Fruit fly (Drosophila melanogaster) whole organism, embryonic: ENCODE measurements around the gene CG42538.

Source experiments
- Awh ChIP-seq: fragments of 200-800 bp; sonication (Bioruptor generic); IDR thresholded peaks from 2 replicates; pipeline ENCODE4, ENCODE4 v1.3.6; 2022; ENCODE audit warnings: missing biosample characterization, missing genetic modification characterization
- BtbVII ChIP-seq: fragments of 200-800 bp; sonication (Bioruptor generic); optimal IDR thresholded peaks from 3 replicates; lab custom pipeline; 2017; ENCODE audit warnings: missing biosample characterization, mild to moderate bottlenecking, missing genetic modification characterization
- C15 ChIP-seq: fragments of 200-800 bp; sonication (Bioruptor generic); IDR thresholded peaks from 3 replicates; pipeline ENCODE4 v1.3.6; 2022; ENCODE audit warnings: missing biosample characterization, missing genetic modification characterization
- CG10431 ChIP-seq: fragments of 200-800 bp; sonication (Bioruptor generic); optimal IDR thresholded peaks from 3 replicates; lab custom pipeline; 2018; ENCODE audit warnings: missing biosample characterization, mild to moderate bottlenecking, missing genetic modification characterization
- CG11093 ChIP-seq: fragments of 200-800 bp; sonication (Bioruptor generic); IDR thresholded peaks from 3 replicates; pipeline ENCODE4 v1.3.6; 2022; ENCODE audit warnings: missing biosample characterization, missing genetic modification characterization
- CG11696 ChIP-seq: fragments of 200-800 bp; sonication (Bioruptor generic); IDR thresholded peaks from 2 replicates; pipeline ENCODE4 v1.3.6; 2022; ENCODE audit warnings: missing biosample characterization, missing genetic modification characterization
- CG11723 ChIP-seq: fragments of 200-800 bp; sonication (Bioruptor generic); optimal IDR thresholded peaks from 2 replicates; lab custom pipeline; 2017; ENCODE audit warnings: missing biosample characterization, mild to moderate bottlenecking, missing genetic modification characterization
- CG12219 ChIP-seq: fragments of 200-800 bp; sonication (Bioruptor generic); optimal IDR thresholded peaks from 3 replicates; lab custom pipeline; 2018; ENCODE audit warnings: missing biosample characterization, mild to moderate bottlenecking, missing genetic modification characterization
- CG13424 ChIP-seq: fragments of 200-800 bp; sonication (Bioruptor generic); optimal IDR thresholded peaks from 2 replicates; lab custom pipeline; 2019; ENCODE audit warnings: missing biosample characterization, mild to moderate bottlenecking, missing genetic modification characterization, moderate library complexity
- CG14441 ChIP-seq: fragments of 200-800 bp; sonication (Bioruptor generic); IDR thresholded peaks from 2 replicates; pipeline ENCODE4 v1.3.6; 2022; ENCODE audit warnings: missing biosample characterization, missing genetic modification characterization
- CG17385 ChIP-seq: fragments of 200-800 bp; sonication (Bioruptor generic); optimal IDR thresholded peaks from 3 replicates; lab custom pipeline; 2018; ENCODE audit warnings: missing biosample characterization, mild to moderate bottlenecking, missing genetic modification characterization
- CG18599 ChIP-seq: fragments of 200-800 bp; sonication (Bioruptor generic); optimal IDR thresholded peaks from 3 replicates; lab custom pipeline; 2017; ENCODE audit warnings: missing biosample characterization, missing genetic modification characterization, mild to moderate bottlenecking, moderate library complexity, missing genetic modification reagents
- CG2712 ChIP-seq: fragments of 200-800 bp; optimal IDR thresholded peaks from 3 replicates; lab custom pipeline; 2019; ENCODE audit warnings: missing biosample characterization, mild to moderate bottlenecking, missing genetic modification characterization, moderate library complexity
- CG31365 ChIP-seq: fragments of 200-800 bp; sonication (Bioruptor generic); optimal IDR thresholded peaks from 2 replicates; lab custom pipeline; 2018; ENCODE audit warnings: missing biosample characterization, mild to moderate bottlenecking, missing genetic modification characterization
- CG32767 ChIP-seq: fragments of 200-800 bp; sonication (Bioruptor generic); IDR thresholded peaks from 2 replicates; pipeline ENCODE4 v1.3.6; 2022; ENCODE audit warnings: missing biosample characterization, missing genetic modification characterization
- CG3838 ChIP-seq: fragments of 200-800 bp; sonication (Bioruptor generic); optimal IDR thresholded peaks from 3 replicates; lab custom pipeline; 2016; ENCODE audit warnings: missing biosample characterization, missing genetic modification characterization
- CG4424 ChIP-seq: fragments of 200-800 bp; sonication (Bioruptor generic); optimal IDR thresholded peaks from 3 replicates; lab custom pipeline; 2016; ENCODE audit warnings: missing biosample characterization, missing genetic modification characterization
- CG7556 ChIP-seq: fragments of 200-800 bp; sonication (Bioruptor generic); optimal IDR thresholded peaks from 2 replicates; lab custom pipeline; 2017; ENCODE audit warnings: missing biosample characterization, mild to moderate bottlenecking, missing genetic modification characterization
- CG7987 ChIP-seq: fragments of 200-800 bp; sonication (Bioruptor generic); optimal IDR thresholded peaks from 2 replicates; lab custom pipeline; 2018; ENCODE audit warnings: missing biosample characterization, mild to moderate bottlenecking, missing genetic modification characterization, moderate library complexity
- Deaf1 ChIP-seq: fragments of 200-800 bp; optimal IDR thresholded peaks from 3 replicates; lab custom pipeline; 2019; ENCODE audit warnings: missing biosample characterization, mild to moderate bottlenecking, missing genetic modification characterization, moderate library complexity
- Dll ChIP-seq: fragments of 200-800 bp; sonication (Bioruptor generic); IDR thresholded peaks from 4 replicates; pipeline ENCODE4 v1.3.6; 2022; ENCODE audit warnings: missing biosample characterization, missing genetic modification characterization; ENCODE audit not compliant: partially characterized antibody
- Ets97D ChIP-seq: fragments of 200-800 bp; sonication (Bioruptor generic); optimal IDR thresholded peaks from 3 replicates; lab custom pipeline; 2016; ENCODE audit warnings: missing biosample characterization, missing genetic modification characterization
- Fer1 ChIP-seq: fragments of 200-800 bp; sonication (Bioruptor generic); optimal IDR thresholded peaks from 2 replicates; lab custom pipeline; 2017; ENCODE audit warnings: missing biosample characterization, mild to moderate bottlenecking, missing genetic modification characterization
- Kr ChIP-seq: fragments of 200-800 bp; sonication (Bioruptor generic); optimal IDR thresholded peaks from 2 replicates; lab custom pipeline; 2017; ENCODE audit warnings: missing biosample characterization, mild to moderate bottlenecking, missing genetic modification characterization
- MBD-R2 ChIP-seq: fragments of 200-800 bp; sonication (Bioruptor generic); IDR thresholded peaks from 2 replicates; pipeline ENCODE4 v1.3.6; 2022; ENCODE audit warnings: missing biosample characterization, missing genetic modification characterization
- Myb ChIP-seq: fragments of 200-800 bp; sonication (Bioruptor generic); optimal IDR thresholded peaks from 2 replicates; lab custom pipeline; 2016; ENCODE audit warnings: missing biosample characterization, missing genetic modification characterization
- NK7.1 ChIP-seq: fragments of 200-800 bp; sonication (Bioruptor generic); optimal IDR thresholded peaks from 3 replicates; lab custom pipeline; 2016; ENCODE audit warnings: missing biosample characterization, missing genetic modification characterization
- Rfx ChIP-seq: fragments of 200-800 bp; sonication (Bioruptor generic); IDR thresholded peaks from 2 replicates; pipeline ENCODE4 v1.3.6; 2022; ENCODE audit warnings: missing biosample characterization, missing genetic modification characterization
- Ssrp ChIP-seq: fragments of 200-800 bp; sonication (Bioruptor generic); optimal IDR thresholded peaks from 2 replicates; lab custom pipeline; 2018; ENCODE audit warnings: missing biosample characterization, mild to moderate bottlenecking, missing genetic modification characterization, moderate library complexity
- bigmax ChIP-seq: fragments of 200-800 bp; sonication (Bioruptor generic); optimal IDR thresholded peaks from 2 replicates; lab custom pipeline; 2018; ENCODE audit warnings: missing biosample characterization, mild to moderate bottlenecking, missing genetic modification characterization
- ci ChIP-seq: fragments of 200-800 bp; sonication (Bioruptor generic); IDR thresholded peaks from 3 replicates; pipeline ENCODE4 v1.3.6; 2022; ENCODE audit warnings: missing biosample characterization, missing genetic modification characterization
- da ChIP-seq: fragments of 200-800 bp; sonication (Bioruptor generic); optimal IDR thresholded peaks from 2 replicates; lab custom pipeline; 2016; ENCODE audit warnings: missing biosample characterization, missing genetic modification characterization
- dati ChIP-seq: fragments of 200-800 bp; sonication (Bioruptor generic); IDR thresholded peaks from 2 replicates; pipeline ENCODE4 v1.3.6; 2022; ENCODE audit warnings: missing biosample characterization, missing genetic modification characterization
- eyg ChIP-seq: fragments of 200-800 bp; sonication (Bioruptor generic); optimal IDR thresholded peaks from 3 replicates; lab custom pipeline; 2016; ENCODE audit warnings: missing biosample characterization, missing genetic modification characterization
- fru ChIP-seq: fragments of >200 bp; optimal IDR thresholded peaks from 2 replicates; lab custom pipeline; 2017
- gce ChIP-seq: fragments of 200-800 bp; sonication (Bioruptor generic); IDR thresholded peaks from 3 replicates; pipeline ENCODE4 v1.3.6; 2022; ENCODE audit warnings: missing biosample characterization, missing genetic modification characterization
- gcm2 ChIP-seq: fragments of 200-800 bp; sonication (Bioruptor generic); optimal IDR thresholded peaks from 2 replicates; lab custom pipeline; 2016; ENCODE audit warnings: missing biosample characterization, missing genetic modification characterization
- hkb ChIP-seq, 2 experiments: fragments of 200-800 bp in 1 of 2; fragments of >200 bp in 1 of 2; sonication (Bioruptor generic) in 1 of 2; IDR thresholded peaks in 1 of 2; optimal IDR thresholded peaks in 1 of 2; 2 replicates each; pipeline versions ENCODE4 v1.3.6 to Lab custom; 2017 to 2022; ENCODE audit warnings: missing biosample characterization in 1 of 2, missing genetic modification characterization in 1 of 2
- lab ChIP-seq: fragments of 200-800 bp; sonication (Bioruptor generic); optimal IDR thresholded peaks from 3 replicates; lab custom pipeline; 2017; ENCODE audit warnings: missing biosample characterization, missing genetic modification characterization, mild to moderate bottlenecking, moderate library complexity, missing genetic modification reagents
- oc ChIP-seq: fragments of 200-800 bp; sonication (Bioruptor generic); optimal IDR thresholded peaks from 2 replicates; lab custom pipeline; 2018; ENCODE audit warnings: missing biosample characterization, mild to moderate bottlenecking, missing genetic modification characterization, moderate library complexity
- org-1 ChIP-seq: fragments of 200-800 bp; sonication (Bioruptor generic); optimal IDR thresholded peaks from 2 replicates; lab custom pipeline; 2017; ENCODE audit warnings: missing biosample characterization, missing genetic modification characterization
- pan ChIP-seq, 4 experiments: fragments of >200 bp in 3 of 4; fragments of 200-800 bp in 1 of 4; sonication (Bioruptor generic) in 1 of 4; optimal IDR thresholded peaks in 3 of 4; IDR thresholded peaks in 1 of 4; 2 replicates each; pipeline versions ENCODE4 v1.3.6 to Lab custom; 2017 to 2022; ENCODE audit warnings: missing biosample characterization in 2 of 4, missing genetic modification characterization in 2 of 4, mixed read lengths in 1 of 4
- sim ChIP-seq: fragments of 200-800 bp; sonication (Bioruptor generic); IDR thresholded peaks from 2 replicates; pipeline ENCODE4 v1.3.6; 2022; ENCODE audit warnings: missing biosample characterization, missing genetic modification characterization
- slbo ChIP-seq: fragments of 200-800 bp; sonication (Bioruptor generic); IDR thresholded peaks from 2 replicates; pipeline ENCODE4 v1.3.6; 2022; ENCODE audit warnings: missing biosample characterization, missing genetic modification characterization
- toy ChIP-seq: fragments of 200-800 bp; sonication (Bioruptor generic); IDR thresholded peaks from 2 replicates; pipeline ENCODE4 v1.3.6; 2022; ENCODE audit warnings: missing biosample characterization, missing genetic modification characterization
- wdn ChIP-seq: fragments of 200-800 bp; sonication (Bioruptor generic); IDR thresholded peaks from 2 replicates; pipeline ENCODE4 v1.3.6; 2022; ENCODE audit warnings: missing biosample characterization, missing genetic modification characterization
- zen2 ChIP-seq: fragments of 200-800 bp; sonication (Bioruptor generic); IDR thresholded peaks from 3 replicates; pipeline ENCODE4 v1.3.6; 2022; ENCODE audit warnings: missing biosample characterization, missing genetic modification characterization; ENCODE audit not compliant: partially characterized antibody
- zfh1 ChIP-seq: fragments of 200-800 bp; sonication (Bioruptor generic); IDR thresholded peaks from 3 replicates; pipeline ENCODE4 v1.3.6; 2022; ENCODE audit warnings: missing biosample characterization, missing genetic modification characterization

Gene CG42538

DNA sequence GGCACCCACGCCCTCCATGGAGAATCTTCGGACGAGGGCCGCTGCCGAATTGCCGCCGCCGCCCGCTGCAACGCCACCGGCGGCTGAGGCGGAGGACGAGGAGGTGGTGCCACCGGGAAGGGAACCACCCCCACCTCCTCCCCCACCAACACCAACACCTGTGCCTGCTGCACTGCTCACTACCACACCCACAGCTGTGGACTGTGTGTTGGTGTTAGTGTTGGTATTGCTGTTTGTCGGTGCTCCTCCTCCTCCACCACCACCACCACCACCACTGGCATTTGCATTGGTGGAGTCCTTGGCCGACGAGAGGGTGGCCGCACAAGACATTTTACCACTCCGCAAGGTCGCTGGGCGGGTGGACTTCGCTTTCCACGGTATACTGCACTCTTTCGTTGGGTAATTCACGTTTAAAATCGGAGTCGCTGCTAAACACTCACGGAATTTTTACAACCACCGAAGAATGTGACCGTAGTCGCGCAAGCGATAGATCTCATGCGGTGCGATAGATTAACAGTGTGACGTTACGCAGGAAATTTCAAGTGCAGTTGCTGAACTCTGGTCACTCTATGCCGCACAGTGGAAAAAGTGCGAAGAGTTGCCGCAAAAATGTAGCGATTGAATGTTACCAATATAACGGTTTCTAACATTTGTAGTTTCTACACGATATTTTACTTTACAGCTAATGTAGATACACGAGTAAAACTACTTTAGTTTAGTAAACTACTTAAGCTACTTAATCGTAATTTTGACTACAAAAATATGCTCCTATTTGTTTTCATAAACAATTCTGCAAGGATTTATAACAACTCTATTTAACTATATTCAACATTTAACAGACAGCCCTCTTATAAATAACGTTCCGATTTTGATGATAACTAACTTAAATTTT lies 22.8 kb upstream of the CG42538 start, which contains the start of gene mib1 (continued):
- TF ChIP-seq org-1 (GFP tag; lab: Kevin White, UChicago) (no peak), zfh1 (GFP tag; lab: Robert Waterston, UW) (peak; percentile 35; the same call in 2 of the 3 replicates), Awh (GFP tag; lab: Robert Waterston, UW) (0 out of 2 replicates have a peak, but pooled peaks have one; percentile 6), CG11696 (no peak), CG17385 (GFP tag; lab: Kevin White, UChicago) (peak; percentile 6), fru (lab: Kevin White, UChicago) (no peak), MBD-R2 (GFP tag; lab: Robert Waterston, UW) (peak; percentile 81; the same call in 1 of the 2 replicates), zen2 (no peak; the same call in none of the 3 replicates), Dll (GFP tag; lab: Robert Waterston, UW) (peak; percentile 84), sim (GFP tag; lab: Robert Waterston, UW) (no peak), CG7987 (peak; percentile 75), C15 (no peak), Kr (GFP tag; lab: Kevin White, UChicago) (peak; percentile 18), wdn (GFP tag; lab: Robert Waterston, UW) (no peak), gcm2 (no peak), CG31365 (peak; percentile 60), Ssrp (tag; lab: Kevin White, UChicago) (no peak), Rfx (GFP tag; lab: Robert Waterston, UW) (peak; percentile 78), eyg (no peak), lab (GFP tag; lab: Kevin White, UChicago) (peak; percentile 59), da (GFP tag; lab: Kevin White, UChicago) (no peak), gce (0 out of 3 replicates have a peak, but pooled peaks have one; percentile 8), toy (GFP tag; lab: Robert Waterston, UW) (no peak), ci (peak; percentile 74), hkb (optimal IDR thresholded peaks at IDR 0.05; lab: Kevin White, UChicago) (no peak), hkb (GFP tag; IDR thresholded peaks at IDR 0.05; lab: Robert Waterston, UW) (0 out of 2 replicates have a peak, but pooled peaks have one; percentile 13), CG2712 (peak; percentile 59), slbo (peak; percentile 62; the same call in 1 of the 2 replicates), Ets97D (peak; percentile 88), NK7.1 (GFP tag; lab: Kevin White, UChicago) (no peak), CG3838 (GFP tag; lab: Kevin White, UChicago) (no peak), CG13424 (tag; lab: Kevin White, UChicago) (peak; percentile 41), oc (tag; lab: Kevin White, UChicago) (peak; percentile 67), CG11723 (no peak), CG11093 (no peak), Deaf1 (tag; lab: Kevin White, UChicago) (peak; percentile 13), dati (GFP tag; lab: Robert Waterston, UW) (no peak), bigmax (GFP tag; lab: Kevin White, UChicago) (peak; percentile 15), CG14441 (GFP tag; lab: Robert Waterston, UW) (0 out of 2 replicates have a peak, but pooled peaks have one; percentile 5), pan (optimal IDR thresholded peaks at IDR 0.05; lab: Kevin White, UChicago) (no peak), pan (GFP tag; optimal IDR thresholded peaks at IDR 0.05 in 1 of 2, IDR thresholded peaks at IDR 0.05 in 1 of 2) (peak in 1 of 2 experiments; percentile 35), BtbVII (GFP tag; lab: Kevin White, UChicago) (no peak), CG7556 (GFP tag; lab: Kevin White, UChicago) (peak; percentile 22), CG10431 (GFP tag; lab: Kevin White, UChicago) (no peak), CG12219 (GFP tag; lab: Kevin White, UChicago) (no peak), Fer1 (GFP tag; lab: Kevin White, UChicago) (peak; percentile 64), CG4424 (GFP tag; lab: Kevin White, UChicago) (no peak), Myb (GFP tag; lab: Kevin White, UChicago) (peak; percentile 91), CG18599 (GFP tag; lab: Kevin White, UChicago) (peak; percentile 23), CG32767 (0 out of 2 replicates have a peak, but pooled peaks have one; percentile 20)
